Fruit fly (Drosophila melanogaster): ENCODE data around the gene CG8012.

CG8012 gene

dm6 chr3L:8185263-8186227 is 29.5 kb upstream of the CG8012 start (continued):
- TF ChIP-seq Xbp1 (GFP tag; optimal IDR thresholded peaks at IDR 0.05) (peak; percentile 56), btn (GFP tag; optimal IDR thresholded peaks at IDR 0.05) (peak; percentile 16), gcm (GFP tag; optimal IDR thresholded peaks at IDR 0.05) (no peak), inv (GFP tag; IDR thresholded peaks at IDR 0.05; ENCODE audit: partially characterized antibody) (no peak), Ssrp (tag; optimal IDR thresholded peaks at IDR 0.05) (peak; percentile 26), ttk (GFP tag; IDR thresholded peaks at IDR 0.05) (no peak), ci (GFP tag; IDR thresholded peaks at IDR 0.05) (peak; percentile 13; the same call in 1 of the 3 replicates), CG16863 (GFP tag; optimal IDR thresholded peaks at IDR 0.05) (peak; percentile 63), CG2202 (tag; optimal IDR thresholded peaks at IDR 0.05) (no peak), CG17912 (GFP tag; optimal IDR thresholded peaks at IDR 0.05) (no peak), psq (GFP tag; optimal IDR thresholded peaks at IDR 0.05) (no peak), cwo (GFP tag; optimal IDR thresholded peaks at IDR 0.05) (peak; percentile 79)

DNA sequence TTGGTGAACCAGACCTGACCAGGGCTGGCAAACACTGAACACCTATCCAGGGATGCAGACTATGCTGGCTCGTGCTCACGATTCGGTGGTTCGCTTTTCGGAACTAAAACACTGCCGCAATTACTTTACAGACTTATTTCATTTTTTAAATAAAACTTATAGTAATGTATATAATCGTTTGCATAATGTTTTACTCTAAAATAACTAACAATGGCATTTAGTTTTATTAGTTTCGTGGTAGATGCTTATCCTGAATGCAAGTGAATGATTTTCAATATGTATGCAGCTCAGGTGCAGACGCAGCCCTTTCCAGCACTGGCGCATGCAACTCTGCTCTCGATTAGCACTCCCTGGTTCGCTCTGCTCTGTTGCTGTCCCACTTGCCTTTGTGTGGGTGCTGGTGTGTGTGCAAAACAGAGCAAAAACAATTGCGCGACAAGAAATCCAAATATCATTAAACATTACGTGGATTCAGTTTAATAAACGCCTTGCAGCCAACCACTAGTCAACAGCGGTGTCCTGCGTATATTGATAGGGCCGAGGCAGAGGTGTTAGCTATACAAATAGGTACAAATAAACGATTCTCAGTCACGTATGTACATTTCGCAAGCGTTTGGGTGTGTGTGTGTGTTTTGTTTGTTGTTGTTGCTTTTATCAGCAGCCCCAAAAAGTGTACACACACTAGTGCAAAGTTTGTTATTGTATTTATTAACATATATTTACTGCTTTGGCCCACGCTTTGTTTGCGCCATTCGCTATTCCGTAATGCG is 28.3 kb upstream of the CG8012 start, which contains the start of the genes ERR and Atg18a:
TSS of gene ERR (minus strand) at position 45 of the 770 bp plus-strand sequence.
TSS of gene Atg18a (plus strand) at position 231 of the 770 bp plus-strand sequence.
- TF ChIP-seq CG9609 (GFP tag; optimal IDR thresholded peaks at IDR 0.05) (peak; percentile 76), wdn (GFP tag; IDR thresholded peaks at IDR 0.05) (peak; percentile 79; the same call in 1 of the 2 replicates), CG4360 (GFP tag; IDR thresholded peaks at IDR 0.05) (peak; percentile 85), gsb-n (tag; optimal IDR thresholded peaks at IDR 0.05) (no peak), CG6854 (GFP tag; optimal IDR thresholded peaks at IDR 0.05) (no peak), NK7.1 (GFP tag; optimal IDR thresholded peaks at IDR 0.05) (peak; percentile 52), Doc2 (GFP tag; IDR thresholded peaks at IDR 0.05) (peak; percentile 77; the same call in 1 of the 2 replicates), Sin3A (optimal IDR thresholded peaks at IDR 0.05) (peak; percentile 98), CG10274 (GFP tag; optimal IDR thresholded peaks at IDR 0.05) (peak; percentile 28), ttk (GFP tag; IDR thresholded peaks at IDR 0.05) (peak; percentile 81), knrl (GFP tag; IDR thresholded peaks at IDR 0.05; ENCODE audit: partially characterized antibody) (peak; percentile 85), CG6765 (GFP tag; optimal IDR thresholded peaks at IDR 0.05) (no peak), bcd (GFP tag; optimal IDR thresholded peaks at IDR 0.05) (peak; percentile 88), gt (GFP tag; IDR thresholded peaks at IDR 0.05) (peak; percentile 71), ab (GFP tag; optimal IDR thresholded peaks at IDR 0.05) (peak; percentile 67), lilli (GFP tag; optimal IDR thresholded peaks at IDR 0.05) (peak; percentile 92), CG14050 (GFP tag; IDR thresholded peaks at IDR 0.05) (peak; percentile 70), CG14014 (GFP tag; IDR thresholded peaks at IDR 0.05) (peak; percentile 85), CG1024 (GFP tag; IDR thresholded peaks at IDR 0.05) (peak; percentile 54; the same call in 1 of the 2 replicates), CG6254 (GFP tag; optimal IDR thresholded peaks at IDR 0.05) (peak; percentile 34), Trl (optimal IDR thresholded peaks at IDR 0.05) (peak in 1 of 2 experiments; percentile 49), Trl (GFP tag; optimal IDR thresholded peaks at IDR 0.05) (peak; percentile 84), ara (GFP tag; IDR thresholded peaks at IDR 0.05) (peak; percentile 70; the same call in 1 of the 2 replicates), kay (GFP tag; optimal IDR thresholded peaks at IDR 0.05) (peak; percentile 40), kah (GFP tag; optimal IDR thresholded peaks at IDR 0.05) (peak; percentile 3), CG17568 (GFP tag; optimal IDR thresholded peaks at IDR 0.05) (no peak), rib (GFP tag; IDR thresholded peaks at IDR 0.05) (peak; percentile 77), fd64A (GFP tag; optimal IDR thresholded peaks at IDR 0.05) (no peak), inv (GFP tag; IDR thresholded peaks at IDR 0.05; ENCODE audit: partially characterized antibody) (peak; percentile 61; the same call in 1 of the 2 replicates), zen (tag; optimal IDR thresholded peaks at IDR 0.05) (peak; percentile 74), az2 (GFP tag; optimal IDR thresholded peaks at IDR 0.05) (peak; percentile 82), Ets65A (GFP tag) (peak; percentile 99), eyg (GFP tag; optimal IDR thresholded peaks at IDR 0.05) (peak; percentile 36), CG17328 (GFP tag; IDR thresholded peaks at IDR 0.05) (peak; percentile 64), Aef1 (GFP tag; IDR thresholded peaks at IDR 0.05) (peak; percentile 91), p53 (GFP tag; optimal IDR thresholded peaks at IDR 0.05) (peak; percentile 8), CG3838 (GFP tag; optimal IDR thresholded peaks at IDR 0.05) (peak; percentile 28)

Data from whole organism, embryonic.